Worm (Caenorhabditis elegans): Measurements from ENCODE around the gene map-1.

DNA sequence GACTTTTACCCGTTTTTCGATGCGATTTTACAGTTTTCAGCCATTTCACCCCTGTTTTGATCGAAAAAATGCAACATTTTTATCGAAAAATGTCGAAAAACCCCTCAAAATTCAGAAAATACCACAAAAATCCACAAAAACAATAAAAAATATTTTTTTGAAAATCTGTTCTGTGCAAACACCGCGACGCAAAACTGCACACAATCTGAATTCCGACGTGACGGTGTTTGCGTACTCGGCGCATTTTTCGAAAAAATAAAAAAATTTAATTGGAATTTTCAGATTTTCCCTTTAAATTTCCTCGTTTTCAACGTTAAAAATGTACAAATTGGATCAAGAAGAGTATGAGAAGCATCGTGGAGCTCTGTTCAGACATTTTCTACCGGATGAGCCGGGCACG lies 39.2 kb upstream of the map-1 start, which contains the start of gene smgl-2:
- peak; percentile 83 for TF ChIP-seq W03F9.2 (tag; optimal IDR thresholded peaks at IDR 0.05)
- TF ChIP-seq him-1 (tag; optimal IDR thresholded peaks at IDR 0.05) = no peak
- TF ChIP-seq dao-5 (tag; optimal IDR thresholded peaks at IDR 0.05) = no peak

Data from whole organism, L4/young adult.